Worm (Caenorhabditis elegans): ENCODE measurements around the gene rsp-8.

ce11 chrIII:11830522-11831489 is 4.6 kb downstream of the rsp-8 start:
- TF ChIP-seq tbx-2 (tag; optimal IDR thresholded peaks at IDR 0.05) (no peak), lin-14 (GFP tag; optimal IDR thresholded peaks at IDR 0.05) (no peak), lsy-2 (tag; optimal IDR thresholded peaks at IDR 0.05) (peak in 1 of 2 experiments; percentile 6), nhr-71 (tag; optimal IDR thresholded peaks at IDR 0.05) (no peak), unc-62 (GFP tag; optimal IDR thresholded peaks at IDR 0.05) (no peak), lin-39 (tag; optimal IDR thresholded peaks at IDR 0.05) (no peak), ztf-11 (tag; optimal IDR thresholded peaks at IDR 0.05) (no peak)
